Worm (Caenorhabditis elegans) whole organism, dauer: ENCODE results near the gene Y57A10A.4.

Source experiments
- unc-62 ChIP-seq: sonication (generic microtip); optimal IDR thresholded peaks from 2 replicates; lab custom pipeline; 2017; ENCODE audit warnings: missing biosample characterization, missing genetic modification reagents, missing genetic modification characterization

Gene Y57A10A.4

ce11 chrII:12176521-12176920 lies 24.8 kb downstream of the Y57A10A.4 start:
- TF ChIP-seq unc-62 (GFP tag; lab: Kevin White, UChicago) = no peak

- TF ChIP-seq unc-62 (GFP tag; lab: Kevin White, UChicago) = no peak
These were observed 33.1 kb downstream of the Y57A10A.4 start, which contains the start of gene Y57A10A.13 for ce11 chrII:12184857-12185256. Gene Y57A10A.13 (minus strand): TSS chrII:12184902.

- no peak for TF ChIP-seq unc-62 (GFP tag; lab: Kevin White, UChicago)
These were observed 34.0 kb downstream of the Y57A10A.4 start, which contains the start of gene Y57A10A.14 for ce11 chrII:12185710-12186109. Gene Y57A10A.14 (plus strand): TSS chrII:12185937.

- TF ChIP-seq unc-62 (GFP tag; lab: Kevin White, UChicago) = no peak
These were observed 35.0 kb downstream of the Y57A10A.4 start for ce11 chrII:12186726-12187125.

ce11 chrII:12189193-12189592 lies 37.5 kb downstream of the Y57A10A.4 start:
- no peak for TF ChIP-seq unc-62 (GFP tag; lab: Kevin White, UChicago)

ce11 chrII:12199209-12199608 lies 47.5 kb downstream of the Y57A10A.4 start:
- no peak for TF ChIP-seq unc-62 (GFP tag; lab: Kevin White, UChicago)

ce11 chrII:12199912-12200637 lies 48.3 kb downstream of the Y57A10A.4 start, which contains the start of gene polg-1:
Gene polg-1 (minus strand): TSS chrII:12199962.
- no peak for TF ChIP-seq unc-62 (GFP tag; lab: Kevin White, UChicago)

- no peak for TF ChIP-seq unc-62 (GFP tag; lab: Kevin White, UChicago)
These were observed 50.5 kb downstream of the Y57A10A.4 start, which contains the start of gene trpp-5 for ce11 chrII:12202281-12202680. Gene trpp-5 (minus strand): TSS chrII:12202381.

ce11 chrII:12202921-12203320 lies 51.2 kb downstream of the Y57A10A.4 start, which contains the start of gene aqp-12:
Gene aqp-12 (plus strand): TSS chrII:12203221.
- no peak for TF ChIP-seq unc-62 (GFP tag; lab: Kevin White, UChicago)
